Fruit fly (Drosophila melanogaster) whole organism, embryonic: ENCODE data around the gene CG4953.

Source experiments
- Aef1 ChIP-seq: fragments of 200-800 bp; sonication (Bioruptor generic); IDR thresholded peaks from 3 replicates; pipeline ENCODE4 v1.3.6; 2022; ENCODE audit warnings: missing biosample characterization, missing genetic modification characterization
- Atf-2 ChIP-seq: fragments of 200-800 bp; sonication (Bioruptor generic); optimal IDR thresholded peaks from 2 replicates; lab custom pipeline; 2016; ENCODE audit warnings: missing biosample characterization, missing genetic modification characterization
- BtbVII ChIP-seq: fragments of 200-800 bp; sonication (Bioruptor generic); optimal IDR thresholded peaks from 3 replicates; lab custom pipeline; 2017; ENCODE audit warnings: missing biosample characterization, mild to moderate bottlenecking, missing genetic modification characterization
- CG10274 ChIP-seq: fragments of 200-800 bp; sonication (Bioruptor generic); optimal IDR thresholded peaks from 3 replicates; lab custom pipeline; 2017; ENCODE audit warnings: missing biosample characterization, mild to moderate bottlenecking, missing genetic modification characterization
- CG10543 ChIP-seq: fragments of 200-800 bp; sonication (Bioruptor generic); optimal IDR thresholded peaks from 3 replicates; lab custom pipeline; 2017; ENCODE audit warnings: missing biosample characterization, mild to moderate bottlenecking, missing genetic modification characterization, moderate library complexity
- CG10654 ChIP-seq: fragments of 200-800 bp; sonication (Bioruptor generic); optimal IDR thresholded peaks from 2 replicates; lab custom pipeline; 2016; ENCODE audit warnings: missing biosample characterization, missing genetic modification characterization
- CG11723 ChIP-seq: fragments of 200-800 bp; sonication (Bioruptor generic); optimal IDR thresholded peaks from 2 replicates; lab custom pipeline; 2017; ENCODE audit warnings: missing biosample characterization, mild to moderate bottlenecking, missing genetic modification characterization
- CG14965 ChIP-seq: fragments of 200-800 bp; sonication (Bioruptor generic); optimal IDR thresholded peaks from 2 replicates; lab custom pipeline; 2016; ENCODE audit warnings: missing biosample characterization, missing genetic modification characterization, borderline replicate concordance
- CG1603 ChIP-seq: fragments of 200-800 bp; sonication (Bioruptor generic); optimal IDR thresholded peaks from 2 replicates; lab custom pipeline; 2019; ENCODE audit warnings: missing biosample characterization, mild to moderate bottlenecking, missing genetic modification characterization, moderate library complexity
- CG16815 ChIP-seq: fragments of 200-800 bp; sonication (Bioruptor generic); optimal IDR thresholded peaks from 3 replicates; lab custom pipeline; 2017; ENCODE audit warnings: missing biosample characterization, mild to moderate bottlenecking, missing genetic modification characterization
- CG17802 ChIP-seq: fragments of 200-800 bp; sonication (Bioruptor generic); optimal IDR thresholded peaks from 2 replicates; lab custom pipeline; 2018; ENCODE audit warnings: missing biosample characterization, mild to moderate bottlenecking, missing genetic modification characterization, moderate library complexity
- CG18599 ChIP-seq: fragments of 200-800 bp; sonication (Bioruptor generic); optimal IDR thresholded peaks from 3 replicates; lab custom pipeline; 2017; ENCODE audit warnings: missing biosample characterization, missing genetic modification characterization, mild to moderate bottlenecking, moderate library complexity, missing genetic modification reagents
- CG18619 ChIP-seq: fragments of 200-800 bp; sonication (Bioruptor generic); optimal IDR thresholded peaks from 3 replicates; lab custom pipeline; 2017; ENCODE audit warnings: missing biosample characterization, mild to moderate bottlenecking, missing genetic modification characterization
- CG2199 ChIP-seq: fragments of 200-800 bp; sonication (Bioruptor generic); IDR thresholded peaks from 3 replicates; pipeline ENCODE4 v1.3.6; 2022; ENCODE audit warnings: missing biosample characterization, missing genetic modification characterization
- CG2202 ChIP-seq: fragments of 200-800 bp; sonication (Bioruptor generic); optimal IDR thresholded peaks from 2 replicates; lab custom pipeline; 2018; ENCODE audit warnings: missing biosample characterization, mild to moderate bottlenecking, missing genetic modification characterization
- CG33213 ChIP-seq: fragments of 200-800 bp; sonication (Bioruptor generic); optimal IDR thresholded peaks from 3 replicates; lab custom pipeline; 2016; ENCODE audit warnings: missing biosample characterization, missing genetic modification characterization
- CG6689 ChIP-seq: fragments of 200-800 bp; sonication (Bioruptor generic); IDR thresholded peaks from 2 replicates; pipeline ENCODE4 v1.3.6; 2022; ENCODE audit warnings: missing biosample characterization, missing genetic modification characterization
- CG6854 ChIP-seq: fragments of 200-800 bp; sonication (Bioruptor generic); optimal IDR thresholded peaks from 3 replicates; lab custom pipeline; 2017; ENCODE audit warnings: missing biosample characterization, mild to moderate bottlenecking, missing genetic modification characterization
- CG7556 ChIP-seq: fragments of 200-800 bp; sonication (Bioruptor generic); optimal IDR thresholded peaks from 2 replicates; lab custom pipeline; 2017; ENCODE audit warnings: missing biosample characterization, mild to moderate bottlenecking, missing genetic modification characterization
- CG8281 ChIP-seq: fragments of 200-800 bp; sonication (Bioruptor generic); optimal IDR thresholded peaks from 2 replicates; lab custom pipeline; 2018; ENCODE audit warnings: missing biosample characterization, mild to moderate bottlenecking, missing genetic modification characterization, moderate library complexity
- CG9215 ChIP-seq: fragments of 200-800 bp; sonication (Bioruptor generic); IDR thresholded peaks from 2 replicates; pipeline ENCODE4 v1.3.6; 2022; ENCODE audit warnings: missing biosample characterization, missing genetic modification characterization
- CG9609 ChIP-seq: fragments of 200-800 bp; sonication (Bioruptor generic); optimal IDR thresholded peaks from 3 replicates; lab custom pipeline; 2016; ENCODE audit warnings: missing biosample characterization, missing genetic modification characterization
- Chrac-16 ChIP-seq: fragments of 200-800 bp; sonication (Bioruptor generic); optimal IDR thresholded peaks from 3 replicates; lab custom pipeline; 2016; ENCODE audit warnings: missing biosample characterization, missing genetic modification characterization
- Dbx ChIP-seq: fragments of 200-800 bp; sonication (Bioruptor generic); IDR thresholded peaks from 3 replicates; pipeline ENCODE4 v1.3.6; 2022; ENCODE audit warnings: missing biosample characterization, missing genetic modification characterization
- ERR ChIP-seq: fragments of 200-800 bp; sonication (Bioruptor generic); optimal IDR thresholded peaks from 2 replicates; lab custom pipeline; 2016; ENCODE audit warnings: missing biosample characterization, missing genetic modification characterization
- Elba2 ChIP-seq: fragments of 200-800 bp; sonication (Bioruptor generic); optimal IDR thresholded peaks from 3 replicates; lab custom pipeline; 2016; ENCODE audit warnings: missing biosample characterization, missing genetic modification characterization
- Ets97D ChIP-seq: fragments of 200-800 bp; sonication (Bioruptor generic); optimal IDR thresholded peaks from 3 replicates; lab custom pipeline; 2016; ENCODE audit warnings: missing biosample characterization, missing genetic modification characterization
- GATAe ChIP-seq: fragments of 200-800 bp; sonication (Bioruptor generic); conservative IDR thresholded peaks from 2 replicates; pipeline ENCODE4 v1.3.6; 2022; ENCODE audit warnings: missing biosample characterization, missing genetic modification characterization
- H15 ChIP-seq: fragments of 200-800 bp; sonication (Bioruptor generic); IDR thresholded peaks from 3 replicates; pipeline ENCODE4 v1.3.6; 2022; ENCODE audit warnings: missing biosample characterization, missing genetic modification characterization
- HLHmδ ChIP-seq: fragments of 200-800 bp; sonication (Bioruptor generic); optimal IDR thresholded peaks from 2 replicates; lab custom pipeline; 2018; ENCODE audit warnings: missing biosample characterization, mild to moderate bottlenecking, missing genetic modification characterization, moderate library complexity
- Hr51 ChIP-seq, 2 experiments: fragments of 200-800 bp; sonication (Bioruptor generic); optimal IDR thresholded peaks; 2 replicates in 1 of 2; 3 replicates in 1 of 2; lab custom pipeline; 2016 to 2018; ENCODE audit warnings: missing biosample characterization in 2 of 2, missing genetic modification characterization in 2 of 2, mild to moderate bottlenecking in 1 of 2, moderate library complexity in 1 of 2
- Hsf ChIP-seq: fragments of 200-800 bp; sonication (Bioruptor generic); optimal IDR thresholded peaks from 3 replicates; lab custom pipeline; 2016; ENCODE audit warnings: missing biosample characterization, missing genetic modification characterization
- Jarid2 ChIP-seq: fragments of 200-800 bp; sonication (Bioruptor generic); optimal IDR thresholded peaks from 3 replicates; lab custom pipeline; 2017; ENCODE audit warnings: mild to moderate bottlenecking, missing biosample characterization, missing genetic modification reagents, missing genetic modification characterization
- Opbp ChIP-seq: fragments of 200-800 bp; sonication (Bioruptor generic); IDR thresholded peaks from 3 replicates; pipeline ENCODE4 v1.3.6; 2022; ENCODE audit warnings: missing biosample characterization, missing genetic modification characterization; ENCODE audit not compliant: partially characterized antibody
- YL-1 ChIP-seq: fragments of 200-800 bp; sonication (Bioruptor generic); optimal IDR thresholded peaks from 3 replicates; lab custom pipeline; 2017; ENCODE audit warnings: missing biosample characterization, mild to moderate bottlenecking, missing genetic modification characterization
- abd-A ChIP-seq: fragments of 200-800 bp; sonication (Bioruptor generic); optimal IDR thresholded peaks from 3 replicates; lab custom pipeline; 2019; ENCODE audit warnings: missing biosample characterization, mild to moderate bottlenecking, missing genetic modification characterization, moderate library complexity
- al ChIP-seq: fragments of 200-800 bp; sonication (Bioruptor generic); IDR thresholded peaks from 2 replicates; pipeline ENCODE4 v1.3.6; 2022; ENCODE audit warnings: missing biosample characterization, missing genetic modification characterization
- cas ChIP-seq: fragments of 200-800 bp; sonication (Bioruptor generic); IDR thresholded peaks from 2 replicates; pipeline ENCODE4 v1.3.6; 2022; ENCODE audit warnings: missing biosample characterization, missing genetic modification characterization
- cato ChIP-seq: fragments of 200-800 bp; sonication (Bioruptor generic); optimal IDR thresholded peaks from 2 replicates; lab custom pipeline; 2016; ENCODE audit warnings: missing biosample characterization, missing genetic modification characterization, borderline replicate concordance
- cg ChIP-seq: fragments of 200-800 bp; sonication (Bioruptor generic); optimal IDR thresholded peaks from 3 replicates; lab custom pipeline; 2019; ENCODE audit warnings: missing biosample characterization, mild to moderate bottlenecking, missing genetic modification characterization, moderate library complexity
- gcm ChIP-seq: fragments of 200-800 bp; sonication (Bioruptor generic); optimal IDR thresholded peaks from 2 replicates; lab custom pipeline; 2019; ENCODE audit warnings: missing biosample characterization, mild to moderate bottlenecking, missing genetic modification characterization, moderate library complexity
- grau ChIP-seq: fragments of 200-800 bp; optimal IDR thresholded peaks from 3 replicates; lab custom pipeline; 2019; ENCODE audit warnings: missing biosample characterization, mild to moderate bottlenecking, missing genetic modification characterization, moderate library complexity
- her ChIP-seq: fragments of 200-800 bp; sonication (Bioruptor generic); optimal IDR thresholded peaks from 2 replicates; lab custom pipeline; 2016; ENCODE audit warnings: missing biosample characterization, missing genetic modification characterization
- kah ChIP-seq: fragments of 200-800 bp; sonication (Bioruptor generic); optimal IDR thresholded peaks from 2 replicates; lab custom pipeline; 2018; ENCODE audit warnings: missing biosample characterization, mild to moderate bottlenecking, missing genetic modification characterization
- repo ChIP-seq: fragments of 200-800 bp; sonication (Bioruptor generic); optimal IDR thresholded peaks from 2 replicates; lab custom pipeline; 2016; ENCODE audit warnings: missing biosample characterization, missing genetic modification characterization
- slou ChIP-seq: fragments of 200-800 bp; sonication (Bioruptor generic); optimal IDR thresholded peaks from 3 replicates; lab custom pipeline; 2016; ENCODE audit warnings: missing biosample characterization, missing genetic modification characterization
- tio ChIP-seq: fragments of 200-800 bp; sonication (Bioruptor generic); optimal IDR thresholded peaks from 2 replicates; lab custom pipeline; 2017; ENCODE audit warnings: missing biosample characterization, missing genetic modification characterization, inconsistent platforms
- trem ChIP-seq: fragments of 200-800 bp; optimal IDR thresholded peaks from 3 replicates; lab custom pipeline; 2019; ENCODE audit warnings: missing biosample characterization, mild to moderate bottlenecking, missing genetic modification characterization, moderate library complexity
- twi ChIP-seq: fragments of 200-800 bp; optimal IDR thresholded peaks from 2 replicates; lab custom pipeline; 2019; ENCODE audit warnings: missing biosample characterization, mild to moderate bottlenecking, missing genetic modification characterization, moderate library complexity
- usp ChIP-seq: fragments of >200 bp; optimal IDR thresholded peaks from 2 replicates; lab custom pipeline; 2017; ENCODE audit warnings: missing biosample characterization, missing genetic modification characterization

CG4953 gene

DNA sequence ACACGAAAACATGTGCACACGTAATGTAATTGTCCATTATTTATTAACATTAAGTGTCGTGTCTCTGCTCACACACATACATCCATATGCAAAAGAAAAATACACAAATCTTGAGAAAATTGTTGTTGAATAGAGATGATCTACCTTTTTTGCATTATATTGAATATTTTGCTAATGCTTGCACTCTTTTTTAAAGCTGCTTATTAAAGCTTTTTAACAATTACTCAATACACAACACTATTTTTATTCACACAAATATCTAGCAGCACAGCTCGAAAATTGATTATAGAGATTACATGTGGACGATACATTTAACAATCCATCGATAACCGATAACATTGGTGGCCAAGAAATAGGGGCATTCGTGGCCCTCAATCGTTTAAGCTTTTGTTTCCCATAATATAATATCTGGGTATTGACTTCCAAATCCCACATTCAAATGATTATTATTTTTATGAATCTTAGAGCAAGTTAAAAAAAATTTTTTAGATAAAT is 25.6 kb downstream of the CG4953 start, which contains the start of gene Ufd4 (continued):
- no peak for TF ChIP-seq CG18599 (GFP tag; lab: Kevin White, UChicago)
- peak; percentile 84 for TF ChIP-seq cg
- no peak for TF ChIP-seq CG14965 (GFP tag; lab: Kevin White, UChicago)
- TF ChIP-seq BtbVII: no peak
- TF ChIP-seq Hsf (GFP tag; lab: Kevin White, UChicago): no peak
- TF ChIP-seq CG10274: no peak
- TF ChIP-seq slou (GFP tag; lab: Kevin White, UChicago): no peak
- no peak for TF ChIP-seq CG10543 (GFP tag; lab: Kevin White, UChicago)
- peak; percentile 68; the same call in 1 of the 3 replicates for TF ChIP-seq Dbx (GFP tag; lab: Robert Waterston, UW)
- TF ChIP-seq Elba2 (GFP tag; lab: Kevin White, UChicago): no peak
- peak; percentile 47; the same call in 1 of the 3 replicates for TF ChIP-seq Aef1 (GFP tag; lab: Robert Waterston, UW)
- no peak for TF ChIP-seq al (GFP tag; lab: Robert Waterston, UW)
- peak; percentile 43 for TF ChIP-seq kah
- no peak for TF ChIP-seq CG33213
- peak; percentile 0 for TF ChIP-seq CG2202 (tag; lab: Kevin White, UChicago)
- TF ChIP-seq cato: no peak
- TF ChIP-seq CG7556 (GFP tag; lab: Kevin White, UChicago): no peak
- peak; percentile 19 for TF ChIP-seq CG18619 (GFP tag; lab: Kevin White, UChicago)
- peak; percentile 66 for TF ChIP-seq trem (tag; lab: Kevin White, UChicago)
- peak; percentile 55 for TF ChIP-seq Chrac-16
- TF ChIP-seq YL-1: peak; percentile 37
- peak; percentile 55 for TF ChIP-seq ERR
- TF ChIP-seq CG6689 (GFP tag; lab: Robert Waterston, UW): peak; percentile 75; the same call in 1 of the 2 replicates
- TF ChIP-seq twi (tag; lab: Kevin White, UChicago): no peak
- TF ChIP-seq repo (GFP tag; lab: Kevin White, UChicago): peak; percentile 25
- no peak for TF ChIP-seq grau (tag; lab: Kevin White, UChicago)
- TF ChIP-seq Ets97D (GFP tag; lab: Kevin White, UChicago): peak; percentile 50
- TF ChIP-seq tio (GFP tag; lab: Kevin White, UChicago): no peak
- TF ChIP-seq GATAe (GFP tag; lab: Robert Waterston, UW): no peak
- TF ChIP-seq CG8281: no peak
- no peak for TF ChIP-seq HLHmδ
- no peak for TF ChIP-seq usp
- TF ChIP-seq CG9609 (GFP tag; lab: Kevin White, UChicago): peak; percentile 16
- TF ChIP-seq Atf-2 (GFP tag; lab: Kevin White, UChicago): peak; percentile 27

DNA sequence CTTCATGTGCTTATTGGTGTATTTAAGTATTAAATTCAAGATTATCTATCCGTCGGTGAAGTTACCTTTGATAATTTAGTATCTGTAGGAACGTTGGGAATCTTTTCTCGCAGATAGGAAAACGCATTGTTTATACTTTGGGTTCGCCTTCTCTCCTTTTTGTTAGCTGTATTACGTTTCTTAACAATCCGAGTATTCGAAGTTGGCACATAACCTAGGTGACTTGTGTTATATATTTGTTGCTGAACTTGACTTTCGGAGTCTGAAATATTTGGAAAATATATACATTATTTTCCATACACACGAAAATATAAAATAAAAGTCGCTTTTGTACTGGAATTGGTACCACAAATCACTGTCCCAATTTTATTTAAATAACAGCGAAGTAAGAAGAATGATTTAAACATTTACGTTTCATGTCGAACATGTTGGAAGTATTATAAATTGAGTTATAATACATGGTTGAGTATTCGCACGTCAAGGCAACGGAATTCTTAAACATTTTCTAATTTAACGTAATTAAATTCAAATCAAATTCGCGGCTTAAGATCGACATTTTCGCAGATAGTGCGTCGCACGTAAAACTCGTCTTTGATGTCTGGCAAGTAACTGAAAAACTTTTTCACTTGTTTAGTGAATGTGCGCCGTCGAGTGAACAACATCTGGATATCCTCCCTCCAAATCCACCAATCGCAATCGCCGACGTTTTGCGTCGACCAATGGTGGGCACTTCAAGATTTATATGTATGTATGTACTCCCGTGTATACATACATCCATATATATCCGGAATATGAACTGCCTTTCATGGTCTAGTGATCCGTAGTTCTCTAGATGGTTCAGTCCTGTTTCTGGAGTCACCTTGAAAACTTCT is 28.5 kb downstream of the CG4953 start, which contains the start of gene Hand:
TSS of gene Hand (minus strand) at position 588 of the 872 bp plus-strand sequence.
- TF ChIP-seq CG10654 (GFP tag; lab: Kevin White, UChicago) (no peak), CG9215 (GFP tag; lab: Robert Waterston, UW) (no peak), cas (GFP tag; lab: Robert Waterston, UW) (no peak), CG6854 (GFP tag; lab: Kevin White, UChicago) (no peak), CG1603 (tag; lab: Kevin White, UChicago) (no peak), her (GFP tag; lab: Kevin White, UChicago) (no peak), Jarid2 (GFP tag; lab: Kevin White, UChicago) (peak; percentile 17), abd-A (tag; lab: Kevin White, UChicago) (no peak), CG16815 (GFP tag; lab: Kevin White, UChicago) (no peak), CG11723 (GFP tag; lab: Kevin White, UChicago) (no peak), gcm (no peak), H15 (GFP tag; lab: Robert Waterston, UW) (no peak), Hr51 (GFP tag; optimal IDR thresholded peaks at IDR 0.05; lab: Kevin White, UChicago) (no peak), CG17802 (tag; lab: Kevin White, UChicago) (no peak), CG2199 (GFP tag; lab: Robert Waterston, UW) (0 out of 3 replicates have a peak, but pooled peaks have one; percentile 51), Opbp (GFP tag; lab: Robert Waterston, UW) (no peak)
